Worm (Caenorhabditis elegans): ENCODE measurements around the gene unc-46.

Gene unc-46

DNA sequence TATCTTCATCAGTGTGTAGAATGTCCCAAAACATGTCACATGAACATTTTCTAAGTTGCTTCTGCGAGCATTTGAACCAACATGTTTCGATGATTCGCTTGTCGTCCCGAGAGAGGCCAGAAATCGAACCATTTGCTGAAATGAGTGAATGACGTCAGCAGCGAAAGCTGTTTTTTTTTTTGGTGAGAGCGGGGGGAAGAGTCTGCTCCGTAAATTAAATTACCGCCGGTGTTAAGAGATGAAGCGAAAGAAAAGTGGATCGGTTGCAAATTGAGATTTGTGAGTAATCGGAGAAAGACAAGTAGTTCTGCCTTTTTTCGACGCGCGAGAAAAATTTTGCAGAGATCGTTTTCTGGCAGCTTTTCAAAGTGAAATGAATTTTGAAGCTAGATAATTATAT, 10.5 kb downstream of the unc-46 start (continued):
- no peak for TF ChIP-seq nhr-84 (tag; optimal IDR thresholded peaks at IDR 0.05)
- TF ChIP-seq lsy-2 (tag; optimal IDR thresholded peaks at IDR 0.05) = no peak
- no peak for TF ChIP-seq ztf-4 (tag; optimal IDR thresholded peaks at IDR 0.05)
- no peak for TF ChIP-seq unc-98 (GFP tag; IDR thresholded peaks at IDR 0.05)
- no peak for TF ChIP-seq dpl-1 (GFP tag; optimal IDR thresholded peaks at IDR 0.05)
- TF ChIP-seq C04F5.9 (tag; optimal IDR thresholded peaks at IDR 0.05) = no peak
- no peak for TF ChIP-seq alr-1 (tag; optimal IDR thresholded peaks at IDR 0.05; ENCODE audit: borderline replicate concordance)
- peak; percentile 74 for TF ChIP-seq lin-14 (GFP tag; optimal IDR thresholded peaks at IDR 0.05)

ce11 chrV:5086919-5087404, 11.9 kb downstream of the unc-46 start, which contains the start of gene Y58A7A.5:
TSS of gene Y58A7A.5 (minus strand) at chrV:5086969.
- TF ChIP-seq aly-2 (tag; optimal IDR thresholded peaks at IDR 0.05) (no peak), ceh-63 (GFP tag; optimal IDR thresholded peaks at IDR 0.05) (no peak), unc-98 (GFP tag; IDR thresholded peaks at IDR 0.05) (no peak), sox-4 (tag; optimal IDR thresholded peaks at IDR 0.05) (no peak), tbx-2 (tag; optimal IDR thresholded peaks at IDR 0.05) (peak; percentile 20), alr-1 (tag; optimal IDR thresholded peaks at IDR 0.05; ENCODE audit: borderline replicate concordance) (no peak), aha-1 (tag; optimal IDR thresholded peaks at IDR 0.05) (no peak), blmp-1 (tag; optimal IDR thresholded peaks at IDR 0.05) (no peak), xbp-1 (tag; optimal IDR thresholded peaks at IDR 0.05) (no peak), unc-130 (tag; optimal IDR thresholded peaks at IDR 0.05) (no peak), zip-4 (GFP tag; optimal IDR thresholded peaks at IDR 0.05) (peak; percentile 66), snu-23 (GFP tag; optimal IDR thresholded peaks at IDR 0.05) (no peak), hlh-17 (GFP tag; optimal IDR thresholded peaks at IDR 0.05; ENCODE audit: borderline replicate concordance) (no peak), snpc-4 (tag; optimal IDR thresholded peaks at IDR 0.05) (no peak), lin-35 (GFP tag; optimal IDR thresholded peaks at IDR 0.05) (no peak), efl-1 (optimal IDR thresholded peaks at IDR 0.05) (peak in 1 of 2 experiments; percentile 15), efl-1 (GFP tag; optimal IDR thresholded peaks at IDR 0.05 in 1 of 2) (no peak), jun-1 (tag; optimal IDR thresholded peaks at IDR 0.05) (no peak), F16B12.6 (tag; optimal IDR thresholded peaks at IDR 0.05) (no peak), nhr-47 (tag; optimal IDR thresholded peaks at IDR 0.05) (peak; percentile 27), nhr-19 (GFP tag; conservative IDR thresholded peaks at IDR 0.05) (peak; percentile 85), lin-39 (tag; optimal IDR thresholded peaks at IDR 0.05) (no peak), ama-1 (optimal IDR thresholded peaks at IDR 0.05) (no peak), ces-1 (GFP tag; optimal IDR thresholded peaks at IDR 0.05) (no peak), lsy-2 (tag; optimal IDR thresholded peaks at IDR 0.05) (peak in 1 of 2 experiments; percentile 58), sptf-1 (tag; optimal IDR thresholded peaks at IDR 0.05) (no peak), Y116A8C.19 (tag; optimal IDR thresholded peaks at IDR 0.05; ENCODE audit: borderline replicate concordance) (no peak), C04F5.9 (tag; optimal IDR thresholded peaks at IDR 0.05) (no peak), dsc-1 (tag; optimal IDR thresholded peaks at IDR 0.05) (peak; percentile 59), ceh-82 (tag; optimal IDR thresholded peaks at IDR 0.05) (peak in 2 of 3 experiments; percentile 25 to 33), nhr-85 (tag) (no peak), isw-1 (GFP tag; IDR thresholded peaks at IDR 0.05) (no peak), lir-3 (tag; optimal IDR thresholded peaks at IDR 0.05; ENCODE audit: poor library complexity) (no peak), lin-14 (GFP tag; optimal IDR thresholded peaks at IDR 0.05) (peak; percentile 66), mep-1 (tag; optimal IDR thresholded peaks at IDR 0.05) (peak; percentile 13), ztf-11 (tag; optimal IDR thresholded peaks at IDR 0.05) (no peak), unc-86 (tag; optimal IDR thresholded peaks at IDR 0.05) (peak; percentile 4), skn-1 (tag; optimal IDR thresholded peaks at IDR 0.05) (peak; percentile 87), tlp-1 (tag; optimal IDR thresholded peaks at IDR 0.05) (no peak), nhr-71 (tag; optimal IDR thresholded peaks at IDR 0.05) (peak; percentile 45), pax-3 (tag; optimal IDR thresholded peaks at IDR 0.05) (no peak), irx-1 (tag; optimal IDR thresholded peaks at IDR 0.05) (no peak)

Measured in whole organism, L1 larva.